Worm (Caenorhabditis elegans) whole organism, L2 larva: Measurements from ENCODE around the gene crn-3.

ENCODE experiments used
- ama-1 ChIP-seq: fragments of 150-350 bp; optimal IDR thresholded peaks from 2 replicates; lab custom pipeline; 2018; ENCODE audit warnings: inconsistent platforms
- ceh-82 ChIP-seq: fragments of 150-350 bp; optimal IDR thresholded peaks from 2 replicates; lab custom pipeline; 2014; ENCODE audit warnings: missing biosample characterization, missing genetic modification characterization
- fos-1 ChIP-seq: fragments of 150-350 bp; optimal IDR thresholded peaks from 2 replicates; lab custom pipeline; 2014; ENCODE audit warnings: missing biosample characterization, missing genetic modification characterization
- lin-11 ChIP-seq: fragments of 150-350 bp; sonication (generic microtip); optimal IDR thresholded peaks from 2 replicates; lab custom pipeline; 2014; ENCODE audit warnings: missing biosample characterization, missing genetic modification characterization, inconsistent platforms, mixed read lengths
- mbf-1 ChIP-seq: sonication (generic microtip); optimal IDR thresholded peaks from 2 replicates; lab custom pipeline; 2017; ENCODE audit warnings: missing biosample characterization, missing genetic modification characterization
- nhr-129 ChIP-seq: fragments of 150-350 bp; optimal IDR thresholded peaks from 2 replicates; lab custom pipeline; 2014; ENCODE audit warnings: missing biosample characterization, missing genetic modification characterization
- nhr-23 ChIP-seq: fragments of 150-350 bp; optimal IDR thresholded peaks from 2 replicates; lab custom pipeline; 2014; ENCODE audit warnings: missing biosample characterization, missing genetic modification reagents, missing genetic modification characterization
- snpc-4 ChIP-seq: fragments of 150-350 bp; optimal IDR thresholded peaks from 2 replicates; lab custom pipeline; 2014; ENCODE audit warnings: missing biosample characterization, missing genetic modification characterization
- unc-62 ChIP-seq: fragments of 150-350 bp; optimal IDR thresholded peaks from 2 replicates; lab custom pipeline; 2014; ENCODE audit warnings: missing biosample characterization, missing genetic modification reagents, missing genetic modification characterization

- TF ChIP-seq ceh-82 (tag; lab: Kevin White, UChicago) (no peak), snpc-4 (no peak), fos-1 (tag; lab: Kevin White, UChicago) (no peak), nhr-129 (tag; lab: Kevin White, UChicago) (no peak), mbf-1 (tag; lab: Kevin White, UChicago) (no peak), lin-11 (no peak), unc-62 (GFP tag; lab: Kevin White, UChicago) (no peak), nhr-23 (tag; lab: Kevin White, UChicago) (no peak), ama-1 (no peak)
These were observed 11.1 kb downstream of the crn-3 start, which contains the start of gene C14A4.9 for ce11 chrII:10598970-10599369.
